Worm (Caenorhabditis elegans): ENCODE data around the gene such-1.

such-1 gene

DNA sequence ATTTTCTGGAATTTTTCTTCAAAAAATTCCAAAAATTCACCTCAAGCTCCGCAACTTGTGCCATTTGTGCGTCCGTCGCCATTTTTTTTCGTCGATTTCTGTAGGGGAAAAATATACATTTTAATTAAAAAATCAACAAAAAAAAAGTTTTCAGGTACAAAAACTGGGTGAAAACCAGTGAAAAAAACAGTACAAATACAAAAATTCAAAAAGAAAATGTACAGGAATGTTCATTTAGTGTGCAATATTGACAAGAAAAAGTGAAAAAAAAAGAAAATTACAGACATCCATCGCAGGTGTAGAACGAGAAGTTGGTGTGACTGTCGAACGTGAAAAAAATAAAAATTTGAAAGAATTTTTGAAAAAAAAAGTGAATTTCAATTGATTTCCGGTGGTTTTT lies 20.8 kb downstream of the such-1 start, which contains the start of gene tin-10:
Gene tin-10 (minus strand): TSS at position 101 of the 400 bp plus-strand sequence.
- no peak for TF ChIP-seq fkh-2 (tag; optimal IDR thresholded peaks at IDR 0.05)
- no peak for TF ChIP-seq egl-27 (tag; optimal IDR thresholded peaks at IDR 0.05)
- no peak for TF ChIP-seq nhr-23 (tag; optimal IDR thresholded peaks at IDR 0.05)

DNA sequence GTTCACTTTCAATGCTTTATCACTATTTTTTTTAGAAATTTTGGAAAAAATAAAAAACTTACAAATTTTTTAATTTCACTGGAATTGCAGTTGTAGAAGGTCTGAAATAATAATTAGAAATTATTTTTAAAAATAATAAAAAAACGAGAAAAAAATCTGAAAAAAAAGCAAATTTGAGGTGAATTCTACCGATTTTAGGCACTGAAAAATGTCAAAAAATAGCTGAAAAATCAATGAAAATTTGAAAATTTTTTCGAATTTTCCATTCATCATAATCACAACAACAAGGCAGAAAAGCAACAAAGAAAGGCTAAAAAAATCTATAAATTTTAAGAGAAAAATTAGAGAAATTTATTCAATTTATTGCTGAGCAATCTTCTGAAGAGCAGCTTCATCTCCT lies 22.9 kb downstream of the such-1 start, which contains the start of gene nars-2:
Gene nars-2 (minus strand): TSS at position 101 of the 400 bp plus-strand sequence.
- TF ChIP-seq tbx-2 (tag; optimal IDR thresholded peaks at IDR 0.05) (no peak), ceh-82 (tag; optimal IDR thresholded peaks at IDR 0.05) (no peak), fkh-10 (GFP tag; optimal IDR thresholded peaks at IDR 0.05) (no peak), ZK546.5 (tag; optimal IDR thresholded peaks at IDR 0.05) (no peak), nhr-237 (tag; optimal IDR thresholded peaks at IDR 0.05) (no peak), nhr-77 (tag; optimal IDR thresholded peaks at IDR 0.05) (no peak), elt-2 (tag; optimal IDR thresholded peaks at IDR 0.05) (no peak), jun-1 (tag; optimal IDR thresholded peaks at IDR 0.05) (no peak), elt-3 (tag; optimal IDR thresholded peaks at IDR 0.05) (no peak), ceh-9 (tag; optimal IDR thresholded peaks at IDR 0.05) (no peak), nhr-28 (tag; optimal IDR thresholded peaks at IDR 0.05) (no peak), lsy-12 (tag; optimal IDR thresholded peaks at IDR 0.05) (no peak), ceh-28 (tag; optimal IDR thresholded peaks at IDR 0.05) (no peak), ztf-4 (tag; optimal IDR thresholded peaks at IDR 0.05) (no peak), nhr-43 (tag; optimal IDR thresholded peaks at IDR 0.05; ENCODE audit: poor library complexity, severe bottlenecking) (no peak), sea-2 (GFP tag; optimal IDR thresholded peaks at IDR 0.05) (no peak), daf-12 (tag; optimal IDR thresholded peaks at IDR 0.05) (no peak)

DNA sequence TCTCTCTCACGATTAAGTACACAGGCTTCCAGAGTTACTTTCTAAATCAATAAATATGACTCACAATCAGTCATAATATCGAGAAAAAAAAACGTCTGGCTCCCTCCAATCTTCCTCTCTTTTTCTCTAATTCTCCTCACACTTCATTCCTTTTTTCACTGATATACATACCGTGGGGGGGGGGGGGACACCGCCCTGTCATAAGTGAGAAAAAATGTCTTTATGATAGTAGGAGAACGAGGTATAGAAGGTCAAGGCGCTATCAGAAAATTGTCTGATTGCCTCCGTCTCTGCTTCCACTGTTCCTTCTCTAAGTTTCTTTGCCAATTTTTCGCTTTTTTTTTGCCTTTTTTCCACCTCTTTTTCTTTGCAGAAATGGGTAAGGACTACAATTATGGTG lies 27.1 kb downstream of the such-1 start, which contains the start of gene Y66D12A.24:
Gene Y66D12A.24 (plus strand): TSS at position 370 of the 400 bp plus-strand sequence.
- TF ChIP-seq ceh-28 (tag; optimal IDR thresholded peaks at IDR 0.05) (no peak), ama-1 (optimal IDR thresholded peaks at IDR 0.05) (no peak), lsy-12 (tag; optimal IDR thresholded peaks at IDR 0.05) (no peak), pqm-1 (tag; optimal IDR thresholded peaks at IDR 0.05) (peak; percentile 73), egl-5 (tag; optimal IDR thresholded peaks at IDR 0.05) (no peak), nhr-237 (tag; optimal IDR thresholded peaks at IDR 0.05) (no peak), elt-2 (tag; optimal IDR thresholded peaks at IDR 0.05) (peak; percentile 84), jun-1 (tag; optimal IDR thresholded peaks at IDR 0.05) (peak; percentile 45), pha-4 (tag; optimal IDR thresholded peaks at IDR 0.05) (peak; percentile 21)

DNA sequence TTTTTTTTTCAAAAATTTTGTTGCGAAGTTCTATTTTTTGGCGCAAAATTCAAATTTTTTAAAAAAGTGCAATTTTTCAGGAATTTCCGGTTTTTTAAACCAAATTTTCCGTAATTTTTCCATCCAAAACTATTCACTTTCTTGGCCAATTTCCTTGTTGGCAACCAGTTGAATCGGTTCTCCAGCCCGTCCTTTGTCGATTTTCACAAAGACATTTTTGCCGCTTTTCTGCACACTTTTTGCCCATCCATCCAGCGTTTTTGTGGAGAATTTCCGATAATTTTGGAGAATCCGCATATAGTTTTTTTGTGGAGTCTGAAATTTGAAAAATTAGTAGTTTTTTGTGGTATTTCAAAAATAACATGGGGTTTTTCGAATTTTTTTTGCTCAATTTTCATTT lies 31.1 kb downstream of the such-1 start:
- no peak for TF ChIP-seq ZK546.5 (tag; optimal IDR thresholded peaks at IDR 0.05)
- no peak for TF ChIP-seq tbx-2 (tag; optimal IDR thresholded peaks at IDR 0.05)
- TF ChIP-seq ceh-16 (tag; optimal IDR thresholded peaks at IDR 0.05), result no peak
- no peak for TF ChIP-seq egl-5 (tag; optimal IDR thresholded peaks at IDR 0.05)
- TF ChIP-seq fkh-10 (GFP tag; optimal IDR thresholded peaks at IDR 0.05), result no peak
- TF ChIP-seq hmg-11 (tag; optimal IDR thresholded peaks at IDR 0.05), result no peak
- TF ChIP-seq ztf-4 (tag; optimal IDR thresholded peaks at IDR 0.05), result no peak
- no peak for TF ChIP-seq zag-1 (tag; optimal IDR thresholded peaks at IDR 0.05)
- TF ChIP-seq ama-1 (optimal IDR thresholded peaks at IDR 0.05), result no peak
- no peak for TF ChIP-seq nhr-12 (tag; optimal IDR thresholded peaks at IDR 0.05)

DNA sequence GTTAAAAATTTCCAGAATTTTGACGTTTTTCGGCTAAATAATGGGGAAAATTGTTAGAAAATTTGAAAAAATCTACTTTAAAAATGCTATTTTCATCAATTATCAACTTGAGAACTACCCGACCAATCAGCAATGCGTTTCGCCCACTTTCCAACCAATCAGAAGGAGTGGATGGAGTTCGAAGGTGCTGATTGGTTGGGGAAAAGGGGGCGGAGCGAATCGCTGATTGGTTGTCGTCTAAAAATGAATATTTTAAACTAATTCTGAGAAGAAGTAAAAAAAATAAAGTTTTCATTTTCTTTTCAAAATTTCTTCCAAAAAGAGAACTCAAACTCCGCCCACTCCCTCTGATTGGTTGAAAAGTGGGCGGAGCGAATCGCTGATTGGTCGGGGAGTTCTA lies 33.3 kb downstream of the such-1 start:
- TF ChIP-seq eor-1 (tag; optimal IDR thresholded peaks at IDR 0.05) (no peak), nfya-1 (tag; optimal IDR thresholded peaks at IDR 0.05; ENCODE audit: insufficient read depth) (peak; percentile 92), nhr-23 (tag; optimal IDR thresholded peaks at IDR 0.05) (no peak), fkh-10 (GFP tag; optimal IDR thresholded peaks at IDR 0.05) (no peak), mdl-1 (tag; optimal IDR thresholded peaks at IDR 0.05) (no peak)

DNA sequence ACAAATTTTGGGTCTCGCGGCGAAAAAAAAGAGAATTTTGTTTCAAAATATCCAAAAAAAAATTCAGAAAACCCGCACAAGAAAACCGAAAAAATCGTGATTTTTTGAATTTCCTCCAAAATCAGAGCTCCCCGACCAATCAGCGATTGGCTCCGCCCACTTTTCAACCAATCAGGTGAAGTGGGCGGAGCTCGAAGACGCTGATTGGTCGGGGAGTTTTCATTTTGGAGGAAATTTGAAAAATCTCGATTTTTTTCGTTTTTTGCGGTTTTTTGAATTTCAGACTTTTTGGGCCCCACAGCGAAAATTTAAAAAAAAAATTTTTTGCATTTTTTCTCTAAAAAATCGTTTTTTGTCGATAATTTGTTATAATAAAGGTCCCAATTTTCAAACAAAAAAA lies 34.0 kb downstream of the such-1 start:
- TF ChIP-seq nfya-1 (tag; optimal IDR thresholded peaks at IDR 0.05; ENCODE audit: insufficient read depth) (peak; percentile 64), lsy-12 (tag; optimal IDR thresholded peaks at IDR 0.05) (no peak)

Data from whole organism, L3 larva.